Fruit fly (Drosophila melanogaster) whole organism, wandering third instar larva: ENCODE results near the gene fy.

Experiments used
- CrebA ChIP-seq: fragments of 200-800 bp; sonication (Bioruptor generic); optimal IDR thresholded peaks from 2 replicates; lab custom pipeline; 2016; ENCODE audit warnings: missing biosample characterization, mild to moderate bottlenecking, missing genetic modification characterization, borderline replicate concordance
- HLH106 ChIP-seq: fragments of 200-800 bp; optimal IDR thresholded peaks from 3 replicates; lab custom pipeline; 2019; ENCODE audit warnings: missing biosample characterization, mild to moderate bottlenecking, missing genetic modification characterization, moderate library complexity
- Hnf4 ChIP-seq: fragments of 200-800 bp; sonication (Bioruptor generic); optimal IDR thresholded peaks from 2 replicates; lab custom pipeline; 2016; ENCODE audit warnings: missing biosample characterization, mild to moderate bottlenecking, missing genetic modification characterization
- Myc ChIP-seq: fragments of >200 bp; optimal IDR thresholded peaks from 2 replicates; lab custom pipeline; 2017
- brk ChIP-seq: fragments of 200-800 bp; sonication (Bioruptor generic); optimal IDR thresholded peaks from 2 replicates; lab custom pipeline; 2016; ENCODE audit warnings: missing biosample characterization, mild to moderate bottlenecking, missing genetic modification characterization
- jim ChIP-seq: fragments of 175-275, 200-325 bp; sonication (Bioruptor generic); optimal IDR thresholded peaks from 2 replicates; lab custom pipeline; 2016; ENCODE audit warnings: missing biosample characterization, mild to moderate bottlenecking, missing genetic modification characterization
- pan ChIP-seq: fragments of >200 bp; optimal IDR thresholded peaks from 2 replicates; lab custom pipeline; 2017
- psq ChIP-seq: fragments of 200-800 bp; sonication (Bioruptor generic); optimal IDR thresholded peaks from 3 replicates; lab custom pipeline; 2017; ENCODE audit warnings: missing biosample characterization, mild to moderate bottlenecking, missing genetic modification characterization, moderate library complexity

DNA sequence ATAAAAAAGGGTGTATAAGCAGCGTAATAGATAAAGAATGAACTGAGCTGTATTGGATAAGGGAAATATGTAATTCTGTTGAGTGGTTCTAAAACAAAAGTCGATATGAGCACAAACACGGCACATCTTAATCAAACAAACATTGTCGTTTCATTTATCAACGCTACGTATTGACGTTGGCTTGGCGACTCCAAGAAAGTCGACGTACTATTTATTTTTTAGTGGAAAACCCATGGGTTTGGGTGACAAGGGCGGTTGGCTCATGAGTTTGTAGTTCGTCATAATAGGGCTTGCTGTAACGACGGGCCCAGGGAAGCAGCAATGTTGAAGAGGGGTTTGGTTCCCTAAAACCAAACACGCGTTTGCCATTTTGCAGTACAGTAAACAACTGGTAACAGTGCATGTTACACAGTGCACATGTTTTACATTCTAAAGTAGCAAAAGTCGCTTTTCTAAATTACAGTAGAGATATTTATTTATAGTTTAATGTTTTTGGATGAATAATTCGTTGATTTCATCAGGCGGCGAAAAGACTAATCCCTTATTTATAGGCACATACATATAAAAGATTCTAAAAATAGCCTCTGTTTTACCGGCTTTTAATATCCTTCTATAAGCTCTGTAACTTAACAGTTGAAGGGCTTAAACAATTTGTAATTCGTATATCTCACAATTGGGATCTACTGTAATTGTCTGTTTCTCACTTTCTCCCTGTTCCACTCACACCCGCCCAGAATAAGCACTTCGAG, 41.7 kb downstream of the fy start:
- peak; percentile 59 for TF ChIP-seq psq (GFP tag; lab: Kevin White, UChicago)
- TF ChIP-seq HLH106 (tag; lab: Kevin White, UChicago): peak; percentile 59
- TF ChIP-seq pan (lab: Kevin White, UChicago): no peak
- TF ChIP-seq CrebA: no peak
- peak; percentile 1 for TF ChIP-seq Hnf4 (GFP tag; lab: Kevin White, UChicago)
- no peak for TF ChIP-seq brk (GFP tag; lab: Kevin White, UChicago)
- no peak for TF ChIP-seq Myc (lab: Kevin White, UChicago)
- no peak for TF ChIP-seq jim (GFP tag; lab: Kevin White, UChicago)
